Worm (Caenorhabditis elegans) whole organism, L4 larva: ENCODE results near the gene daf-10.

Experiments used
- F49E8.2 ChIP-seq: sonication (generic microtip); optimal IDR thresholded peaks from 2 replicates; lab custom pipeline; 2016; ENCODE audit warnings: missing compliant biosample characterization, mild to moderate bottlenecking, missing genetic modification characterization, borderline replicate concordance
- Y105C5A.15 ChIP-seq: fragments of 200-800 bp; sonication (Bioruptor generic); IDR thresholded peaks from 2 replicates; pipeline ENCODE4 v1.3.6; 2022; ENCODE audit warnings: missing genetic modification characterization, missing compliant biosample characterization
- attf-4 ChIP-seq: sonication (generic microtip); optimal IDR thresholded peaks from 3 replicates; lab custom pipeline; 2017; ENCODE audit warnings: missing biosample characterization, missing genetic modification characterization
- ceh-32 ChIP-seq: sonication (generic microtip); optimal IDR thresholded peaks from 2 replicates; lab custom pipeline; 2016; ENCODE audit warnings: mild to moderate bottlenecking, missing genetic modification characterization, missing compliant biosample characterization; ENCODE audit not compliant: poor library complexity
- cey-2 ChIP-seq: sonication (generic microtip); optimal IDR thresholded peaks from 3 replicates; lab custom pipeline; 2017; ENCODE audit warnings: missing genetic modification characterization, mild to moderate bottlenecking, missing compliant biosample characterization, antibody characterized with exemption, borderline replicate concordance; ENCODE audit not compliant: insufficient read depth
- daf-16 ChIP-seq, 3 experiments: sonication (generic microtip); optimal IDR thresholded peaks; 2 replicates each; lab custom pipeline; 2016 to 2017; ENCODE audit warnings: missing genetic modification characterization in 3 of 3, missing genetic modification reagents in 3 of 3, mild to moderate bottlenecking in 2 of 3, missing compliant biosample characterization in 2 of 3, missing biosample characterization in 1 of 3, moderate library complexity in 1 of 3
- dmd-6 ChIP-seq: fragments of 200-800 bp; sonication (Bioruptor generic); IDR thresholded peaks from 2 replicates; pipeline ENCODE4 v1.3.6; 2022; ENCODE audit warnings: missing genetic modification reagents, missing genetic modification characterization, missing compliant biosample characterization
- dmd-8 ChIP-seq: fragments of 200-800 bp; sonication (Bioruptor generic); IDR thresholded peaks from 2 replicates; pipeline ENCODE4 v1.3.6; 2022; ENCODE audit warnings: missing genetic modification characterization, missing compliant biosample characterization
- dmd-9 ChIP-seq: fragments of 200-800 bp; sonication (Bioruptor generic); IDR thresholded peaks from 2 replicates; pipeline ENCODE4 v1.3.6; 2022; ENCODE audit warnings: missing genetic modification reagents, missing genetic modification characterization, missing compliant biosample characterization
- dpl-1 ChIP-seq: fragments of 150-350 bp; optimal IDR thresholded peaks from 2 replicates; lab custom pipeline; 2014; ENCODE audit warnings: missing biosample characterization, missing genetic modification reagents, missing genetic modification characterization
- duxl-1 ChIP-seq: sonication (generic microtip); optimal IDR thresholded peaks from 2 replicates; lab custom pipeline; 2016; ENCODE audit warnings: mild to moderate bottlenecking, missing genetic modification characterization, moderate library complexity, missing compliant biosample characterization; ENCODE audit not compliant: poor library complexity
- dve-1 ChIP-seq: sonication (generic microtip); optimal IDR thresholded peaks from 2 replicates; lab custom pipeline; 2017; ENCODE audit warnings: antibody characterized with exemption, mild to moderate bottlenecking, missing genetic modification characterization, missing compliant biosample characterization; ENCODE audit not compliant: insufficient read depth
- hif-1 ChIP-seq, 2 experiments: sonication (generic microtip); optimal IDR thresholded peaks; 2 replicates each; lab custom pipeline; 2016 to 2017; ENCODE audit warnings: missing compliant biosample characterization in 2 of 2, missing genetic modification characterization in 2 of 2, missing genetic modification reagents in 2 of 2, missing genotype in 2 of 2, mild to moderate bottlenecking in 1 of 2
- hlh-11 ChIP-seq: fragments of 200-800 bp; sonication (Bioruptor generic); optimal IDR thresholded peaks from 2 replicates; lab custom pipeline; 2018; ENCODE audit warnings: mild to moderate bottlenecking, missing genetic modification characterization, missing compliant biosample characterization
- hlh-30 ChIP-seq: sonication (generic microtip); optimal IDR thresholded peaks from 2 replicates; lab custom pipeline; 2017; ENCODE audit warnings: antibody characterized with exemption, mild to moderate bottlenecking, missing genetic modification characterization, missing compliant biosample characterization; ENCODE audit not compliant: insufficient read depth
- lin-15B ChIP-seq: fragments of 150-350 bp; sonication (generic microtip); optimal IDR thresholded peaks from 3 replicates; lab custom pipeline; 2014; ENCODE audit warnings: missing biosample characterization, missing genetic modification characterization
- lin-39 ChIP-seq: fragments of 150-350 bp; optimal IDR thresholded peaks from 2 replicates; lab custom pipeline; 2014; ENCODE audit warnings: missing biosample characterization, missing genetic modification reagents, missing genetic modification characterization
- lsy-2 ChIP-seq, 2 experiments: fragments of 150-350 bp in 1 of 2; sonication (generic microtip) in 1 of 2; optimal IDR thresholded peaks; 2 replicates each; lab custom pipeline; 2014 to 2017; ENCODE audit warnings: missing biosample characterization in 2 of 2, missing genetic modification characterization in 2 of 2
- mdt-29 ChIP-seq: fragments of 200-800 bp; sonication (Bioruptor generic); IDR thresholded peaks from 2 replicates; pipeline ENCODE4 v1.3.6; 2022; ENCODE audit warnings: missing genetic modification reagents, missing genetic modification characterization, missing compliant biosample characterization
- mxl-3 ChIP-seq: fragments of 200-800 bp; sonication (Bioruptor generic); optimal IDR thresholded peaks from 2 replicates; lab custom pipeline; 2018; ENCODE audit warnings: mild to moderate bottlenecking, missing genetic modification characterization, missing compliant biosample characterization
- nhr-10 ChIP-seq: fragments of 150-350 bp; optimal IDR thresholded peaks from 2 replicates; lab custom pipeline; 2014; ENCODE audit warnings: missing biosample characterization, missing genetic modification characterization
- nhr-237 ChIP-seq: sonication (generic microtip); optimal IDR thresholded peaks from 2 replicates; lab custom pipeline; 2017; ENCODE audit warnings: missing biosample characterization, missing genetic modification characterization
- nhr-28 ChIP-seq: fragments of 150-350 bp; optimal IDR thresholded peaks from 2 replicates; lab custom pipeline; 2014; ENCODE audit warnings: missing biosample characterization, missing genetic modification characterization
- nhr-41 ChIP-seq: fragments of 200-800 bp; sonication (Bioruptor generic); IDR thresholded peaks from 2 replicates; pipeline ENCODE4 v1.3.6; 2022; ENCODE audit warnings: missing genetic modification reagents, missing genetic modification characterization, missing compliant biosample characterization
- nhr-6 ChIP-seq: fragments of 150-350 bp; optimal IDR thresholded peaks from 2 replicates; lab custom pipeline; 2014; ENCODE audit warnings: missing biosample characterization, missing genetic modification characterization
- nhr-77 ChIP-seq: fragments of 150-350 bp; optimal IDR thresholded peaks from 2 replicates; lab custom pipeline; 2014; ENCODE audit warnings: missing biosample characterization, missing genetic modification characterization
- php-3 ChIP-seq: fragments of 200-800 bp; sonication (Bioruptor generic); IDR thresholded peaks from 2 replicates; pipeline ENCODE4 v1.3.6; 2022; ENCODE audit warnings: missing genetic modification reagents, missing genetic modification characterization, missing compliant biosample characterization
- pqm-1 ChIP-seq: sonication (generic microtip); optimal IDR thresholded peaks from 2 replicates; lab custom pipeline; 2017; ENCODE audit warnings: missing biosample characterization, missing genetic modification characterization
- saeg-2 ChIP-seq: fragments of 200-800 bp; sonication (Bioruptor generic); IDR thresholded peaks from 2 replicates; pipeline ENCODE4 v1.3.6; 2022; ENCODE audit warnings: missing genetic modification reagents, missing genetic modification characterization, missing compliant biosample characterization
- set-16 ChIP-seq: fragments of 200-800 bp; sonication (Bioruptor generic); IDR thresholded peaks from 2 replicates; pipeline ENCODE4 v1.3.6; 2022; ENCODE audit warnings: missing genetic modification reagents, missing genetic modification characterization, missing compliant biosample characterization
- snpc-1.2 ChIP-seq: fragments of 200-800 bp; sonication (Bioruptor generic); IDR thresholded peaks from 2 replicates; pipeline ENCODE4 v1.3.6; 2022; ENCODE audit warnings: missing genetic modification reagents, missing genetic modification characterization, missing compliant biosample characterization
- snpc-4 ChIP-seq: fragments of 150-350 bp; optimal IDR thresholded peaks from 2 replicates; lab custom pipeline; 2014; ENCODE audit warnings: missing biosample characterization, missing genetic modification characterization
- spr-3 ChIP-seq: fragments of 200-800 bp; sonication (Bioruptor generic); optimal IDR thresholded peaks from 2 replicates; lab custom pipeline; 2018; ENCODE audit warnings: mild to moderate bottlenecking, missing genetic modification characterization, missing compliant biosample characterization
- tra-1 ChIP-seq: fragments of 200-800 bp; sonication (Bioruptor generic); IDR thresholded peaks from 2 replicates; pipeline ENCODE4 v1.3.6; 2022; ENCODE audit warnings: missing genetic modification reagents, missing genetic modification characterization, missing compliant biosample characterization
- unc-62 ChIP-seq, 3 experiments: fragments of 150-350 bp in 1 of 3; sonication (generic microtip); optimal IDR thresholded peaks in 2 of 3; peaks in 1 of 3; 1 replicate in 1 of 3; 2 replicates in 2 of 3; lab custom pipeline; 2014 to 2017; ENCODE audit warnings: missing biosample characterization in 3 of 3, missing genetic modification characterization in 3 of 3, missing genetic modification reagents in 3 of 3, missing genotype in 1 of 3
- vab-7 ChIP-seq: fragments of 200-800 bp; sonication (Bioruptor generic); IDR thresholded peaks from 2 replicates; pipeline ENCODE4 v1.3.6; 2022; ENCODE audit warnings: missing genetic modification reagents, missing genetic modification characterization, missing compliant biosample characterization
- zfp-3 ChIP-seq: fragments of 200-800 bp; sonication (Bioruptor generic); conservative IDR thresholded peaks from 2 replicates; pipeline ENCODE4 v1.3.6; 2022; ENCODE audit warnings: missing genetic modification reagents, missing genetic modification characterization, missing compliant biosample characterization
- zip-2 ChIP-seq: fragments of 150-350 bp; optimal IDR thresholded peaks from 2 replicates; lab custom pipeline; 2014; ENCODE audit warnings: missing biosample characterization, missing genetic modification characterization

The daf-10 gene

ce11 chrIV:9118348-9118747 lies 27.7 kb downstream of the daf-10 start (continued):
- TF ChIP-seq set-16 (GFP tag; lab: Robert Waterston, UW) (no peak), nhr-77 (tag; lab: Kevin White, UChicago) (peak; percentile 0), nhr-237 (tag; lab: Kevin White, UChicago) (no peak), mdt-29 (no peak), snpc-4 (tag; lab: Kevin White, UChicago) (no peak), zfp-3 (GFP tag; lab: Robert Waterston, UW) (no peak), nhr-10 (tag; lab: Kevin White, UChicago) (no peak), attf-4 (tag; lab: Kevin White, UChicago) (no peak)
- TF ChIP-seq, all 104 proteins: peak for 13

- TF ChIP-seq daf-16 (GFP tag; optimal IDR thresholded peaks at IDR 0.05; lab: Kevin White, UChicago) (no peak), daf-16 (tag; optimal IDR thresholded peaks at IDR 0.05; lab: Kevin White, UChicago) (peak; percentile 48), php-3 (no peak), unc-62 (GFP tag; optimal IDR thresholded peaks at IDR 0.05 in 1 of 2; lab: Kevin White, UChicago) (peak in 1 of 2 experiments; percentile 94), unc-62 (tag; optimal IDR thresholded peaks at IDR 0.05; lab: Kevin White, UChicago) (no peak)
These were observed 28.3 kb downstream of the daf-10 start for ce11 chrIV:9117700-9118099.

ce11 chrIV:9116452-9116851 lies 29.6 kb downstream of the daf-10 start:
- TF ChIP-seq pqm-1 (tag; lab: Kevin White, UChicago), result peak; percentile 73
- no peak for TF ChIP-seq lin-39 (tag; lab: Kevin White, UChicago)
- TF ChIP-seq nhr-28 (tag; lab: Kevin White, UChicago), result peak; percentile 80
- peak; percentile 29 for TF ChIP-seq hlh-11 (tag; lab: Kevin White, UChicago)
- no peak for TF ChIP-seq F49E8.2 (tag; lab: Kevin White, UChicago)
- peak; percentile 10 for TF ChIP-seq mxl-3 (GFP tag; lab: Kevin White, UChicago)
- TF ChIP-seq dve-1, result peak; percentile 54
- no peak for TF ChIP-seq duxl-1 (tag; lab: Kevin White, UChicago)
- no peak for TF ChIP-seq snpc-1.2 (GFP tag; lab: Robert Waterston, UW)
- TF ChIP-seq nhr-41 (GFP tag; lab: Robert Waterston, UW), result no peak
- TF ChIP-seq hif-1 (tag; optimal IDR thresholded peaks at IDR 0.05; lab: Kevin White, UChicago), result no peak
- no peak for TF ChIP-seq ceh-32 (tag; lab: Kevin White, UChicago)
- TF ChIP-seq daf-16 (GFP tag; optimal IDR thresholded peaks at IDR 0.05; lab: Kevin White, UChicago), result no peak
- TF ChIP-seq daf-16 (tag; optimal IDR thresholded peaks at IDR 0.05; lab: Kevin White, UChicago), result peak; percentile 38
- no peak for TF ChIP-seq hlh-30 (tag; lab: Kevin White, UChicago)

DNA sequence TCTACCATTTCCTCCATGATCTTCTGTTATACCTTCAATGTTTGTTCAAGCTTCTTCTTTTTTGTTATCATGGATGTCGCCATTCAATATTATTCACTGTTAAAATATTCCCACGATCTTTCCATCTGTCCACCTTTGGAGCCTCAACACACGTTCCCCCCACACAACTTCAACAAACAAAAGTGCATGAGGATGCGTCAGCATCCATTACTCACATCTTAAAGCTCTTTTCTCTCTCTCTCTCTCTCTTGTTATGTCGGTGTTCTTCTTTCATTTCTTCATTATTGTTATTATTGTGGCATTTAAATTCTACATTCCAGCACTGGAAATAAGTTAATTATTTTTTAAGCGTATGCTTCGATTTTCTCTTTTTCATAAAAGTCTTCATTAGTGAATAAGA lies 31.9 kb downstream of the daf-10 start:
- TF ChIP-seq dve-1 (peak; percentile 13), vab-7 (GFP tag; lab: Robert Waterston, UW) (no peak), nhr-6 (tag; lab: Kevin White, UChicago) (peak; percentile 57)

DNA sequence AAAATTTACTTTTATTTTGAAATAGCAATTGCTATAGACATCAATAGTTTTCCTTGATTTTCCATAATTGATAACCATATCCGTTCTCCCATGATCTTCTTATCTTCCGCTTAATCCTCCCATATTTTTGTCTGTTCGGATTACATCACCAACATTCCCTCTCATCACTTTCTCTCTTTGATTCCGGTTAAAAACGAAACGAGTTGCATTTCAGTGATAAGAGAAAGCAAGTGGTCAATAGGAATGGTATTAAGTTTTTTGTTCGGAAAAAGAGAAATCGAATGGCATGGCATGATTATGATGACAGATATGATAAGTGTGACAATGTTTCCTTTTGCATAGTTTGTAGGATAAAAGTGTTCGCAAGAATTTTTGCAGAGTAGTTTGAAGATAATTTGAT lies 34.0 kb downstream of the daf-10 start:
- TF ChIP-seq php-3, result no peak
- peak; percentile 18 for TF ChIP-seq hlh-30 (tag; lab: Kevin White, UChicago)
- TF ChIP-seq saeg-2 (GFP tag; lab: Robert Waterston, UW), result no peak
- no peak for TF ChIP-seq lin-15B (tag; lab: Kevin White, UChicago)
- peak; percentile 15 for TF ChIP-seq dpl-1 (GFP tag; lab: Kevin White, UChicago)
- TF ChIP-seq dve-1, result peak; percentile 57
- no peak for TF ChIP-seq dmd-8 (GFP tag; lab: Robert Waterston, UW)
- peak; percentile 64 for TF ChIP-seq cey-2 (tag; lab: Kevin White, UChicago)
- TF ChIP-seq zip-2, result no peak
- TF ChIP-seq nhr-28 (tag; lab: Kevin White, UChicago), result peak; percentile 80
- peak; percentile 72 for TF ChIP-seq hlh-11 (tag; lab: Kevin White, UChicago)
- TF ChIP-seq tra-1 (GFP tag; lab: Robert Waterston, UW), result no peak
- TF ChIP-seq Y105C5A.15, result no peak
- TF ChIP-seq dmd-9, result no peak
- no peak for TF ChIP-seq lsy-2 (tag; optimal IDR thresholded peaks at IDR 0.05; lab: Kevin White, UChicago)
- peak; percentile 70 for TF ChIP-seq dmd-6
- no peak for TF ChIP-seq nhr-237 (tag; lab: Kevin White, UChicago)
- TF ChIP-seq mxl-3 (GFP tag; lab: Kevin White, UChicago), result peak; percentile 68
- no peak for TF ChIP-seq set-16 (GFP tag; lab: Robert Waterston, UW)
- TF ChIP-seq daf-16 (GFP tag; optimal IDR thresholded peaks at IDR 0.05; lab: Kevin White, UChicago), result no peak
- TF ChIP-seq daf-16 (tag; optimal IDR thresholded peaks at IDR 0.05; lab: Kevin White, UChicago), result peak; percentile 52
- TF ChIP-seq mdt-29, result no peak
- TF ChIP-seq snpc-1.2 (GFP tag; lab: Robert Waterston, UW), result no peak
- no peak for TF ChIP-seq spr-3
- no peak for TF ChIP-seq nhr-41 (GFP tag; lab: Robert Waterston, UW)
- no peak for TF ChIP-seq zfp-3 (GFP tag; lab: Robert Waterston, UW)
- TF ChIP-seq pqm-1 (tag; lab: Kevin White, UChicago), result peak; percentile 91
